Worm (Caenorhabditis elegans) whole organism, young adult: ENCODE results near the gene clec-22.

ENCODE experiments used
- ama-1 ChIP-seq, 3 experiments: fragments of 150-350 bp in 1 of 3; sonication (generic microtip) in 2 of 3; optimal IDR thresholded peaks; 2 replicates each; lab custom pipeline; 2014 to 2018; ENCODE audit warnings: missing biosample characterization in 2 of 3, missing genetic modification characterization in 2 of 3, missing genetic modification reagents in 2 of 3
- gei-17 ChIP-seq: fragments of 200-800 bp; sonication (Bioruptor generic); optimal IDR thresholded peaks from 2 replicates; lab custom pipeline; 2018; ENCODE audit warnings: mild to moderate bottlenecking, missing genetic modification characterization, missing compliant biosample characterization

DNA sequence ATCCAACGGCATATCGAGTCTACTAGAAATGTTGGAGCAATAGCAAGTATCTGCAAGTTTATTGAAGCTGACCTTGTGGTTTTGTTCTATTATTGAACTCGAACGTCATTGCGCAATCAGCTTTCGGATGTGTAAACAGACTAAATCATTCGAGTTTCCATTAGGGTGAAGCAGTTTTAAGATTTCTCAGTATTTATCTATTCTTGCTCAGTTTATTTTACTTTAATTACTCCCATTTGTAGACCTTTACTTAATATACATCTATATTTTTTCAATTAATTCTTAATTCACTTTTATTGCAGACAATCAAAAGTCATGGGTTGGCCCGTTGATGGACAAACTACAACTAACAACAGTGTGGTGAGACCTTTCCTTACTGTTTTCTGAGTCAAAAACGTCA, 22.4 kb downstream of the clec-22 start, which contains the start of gene F09C6.14:
- no peak for TF ChIP-seq ama-1 (optimal IDR thresholded peaks at IDR 0.05; lab: Kevin White, UChicago)
- TF ChIP-seq ama-1 (GFP tag; optimal IDR thresholded peaks at IDR 0.05; lab: Kevin White, UChicago) = no peak
- TF ChIP-seq gei-17 (GFP tag; lab: Kevin White, UChicago) = no peak
